Worm (Caenorhabditis elegans) whole organism, late embryonic: Measurements from ENCODE around the gene F58A4.2.

Experiments
- F13H6.1 ChIP-seq: sonication (generic microtip); optimal IDR thresholded peaks from 2 replicates; lab custom pipeline; 2016; ENCODE audit warnings: missing genetic modification characterization, missing compliant biosample characterization
- T23F11.4 ChIP-seq: fragments of 200-800 bp; sonication (Bioruptor generic); optimal IDR thresholded peaks from 2 replicates; lab custom pipeline; 2018; ENCODE audit warnings: mild to moderate bottlenecking, missing genetic modification characterization, missing compliant biosample characterization
- ceh-14 ChIP-seq: sonication (generic microtip); optimal IDR thresholded peaks from 2 replicates; lab custom pipeline; 2016; ENCODE audit warnings: missing genotype, missing genetic modification characterization, missing compliant biosample characterization
- ceh-2 ChIP-seq: sonication (generic microtip); optimal IDR thresholded peaks from 2 replicates; lab custom pipeline; 2016; ENCODE audit warnings: missing genotype, missing genetic modification characterization, missing compliant biosample characterization
- ceh-22 ChIP-seq: sonication (generic microtip); optimal IDR thresholded peaks from 2 replicates; lab custom pipeline; 2017; ENCODE audit warnings: missing biosample characterization, missing genetic modification characterization
- ceh-24 ChIP-seq: sonication (generic microtip); optimal IDR thresholded peaks from 2 replicates; lab custom pipeline; 2016; ENCODE audit warnings: mild to moderate bottlenecking, missing genetic modification characterization, missing compliant biosample characterization
- ceh-31 ChIP-seq: sonication (generic microtip); optimal IDR thresholded peaks from 2 replicates; lab custom pipeline; 2016; ENCODE audit warnings: missing genetic modification characterization, missing compliant biosample characterization
- ceh-34 ChIP-seq: sonication (generic microtip); optimal IDR thresholded peaks from 2 replicates; lab custom pipeline; 2016; ENCODE audit warnings: mild to moderate bottlenecking, missing genetic modification characterization, missing compliant biosample characterization
- ceh-45 ChIP-seq: fragments of 200-800 bp; sonication (Bioruptor generic); IDR thresholded peaks from 2 replicates; pipeline ENCODE4 v1.3.6; 2022; ENCODE audit warnings: missing genetic modification reagents, missing genetic modification characterization, missing compliant biosample characterization
- ceh-48 ChIP-seq: sonication (generic microtip); optimal IDR thresholded peaks from 2 replicates; lab custom pipeline; 2016; ENCODE audit warnings: missing genetic modification characterization, inconsistent platforms, missing compliant biosample characterization
- elt-2 ChIP-seq: sonication (generic microtip); optimal IDR thresholded peaks from 2 replicates; lab custom pipeline; 2016; ENCODE audit warnings: missing genetic modification reagents, missing genetic modification characterization, missing compliant biosample characterization
- elt-4 ChIP-seq: sonication (generic microtip); optimal IDR thresholded peaks from 2 replicates; lab custom pipeline; 2016; ENCODE audit warnings: missing genetic modification characterization, missing compliant biosample characterization
- fkh-6 ChIP-seq: sonication (generic microtip); optimal IDR thresholded peaks from 2 replicates; lab custom pipeline; 2016; ENCODE audit warnings: missing genetic modification characterization, missing compliant biosample characterization
- hlh-30 ChIP-seq: sonication (generic microtip); optimal IDR thresholded peaks from 2 replicates; lab custom pipeline; 2017; ENCODE audit warnings: antibody characterized with exemption, missing genetic modification characterization, missing compliant biosample characterization; ENCODE audit not compliant: insufficient read depth
- madf-2 ChIP-seq: sonication (generic microtip); optimal IDR thresholded peaks from 2 replicates; lab custom pipeline; 2017; ENCODE audit warnings: missing genetic modification characterization, missing compliant biosample characterization
- nfya-1 ChIP-seq: sonication (generic microtip); optimal IDR thresholded peaks from 2 replicates; lab custom pipeline; 2017; ENCODE audit warnings: missing genetic modification characterization, mild to moderate bottlenecking, missing compliant biosample characterization, antibody characterized with exemption, moderate library complexity
- pag-3 ChIP-seq: sonication (generic microtip); optimal IDR thresholded peaks from 2 replicates; lab custom pipeline; 2016; ENCODE audit warnings: missing compliant biosample characterization, missing genetic modification characterization, borderline replicate concordance
- pat-9 ChIP-seq: fragments of 200-800 bp; sonication (Bioruptor generic); optimal IDR thresholded peaks from 2 replicates; lab custom pipeline; 2018; ENCODE audit warnings: mild to moderate bottlenecking, missing genetic modification characterization, moderate library complexity, missing compliant biosample characterization
- pax-1 ChIP-seq: fragments of 150-350 bp; optimal IDR thresholded peaks from 2 replicates; lab custom pipeline; 2014; ENCODE audit warnings: missing biosample characterization, missing genetic modification characterization
- pha-2 ChIP-seq: sonication (generic microtip); optimal IDR thresholded peaks from 2 replicates; lab custom pipeline; 2017; ENCODE audit warnings: mild to moderate bottlenecking, missing genetic modification characterization, missing compliant biosample characterization
- pros-1 ChIP-seq: fragments of 150-350 bp; optimal IDR thresholded peaks from 2 replicates; lab custom pipeline; 2014; ENCODE audit warnings: missing biosample characterization, missing genetic modification reagents, missing genetic modification characterization
- sdc-2 ChIP-seq: sonication (generic microtip); optimal IDR thresholded peaks from 2 replicates; lab custom pipeline; 2016; ENCODE audit warnings: missing genotype, missing genetic modification characterization, missing compliant biosample characterization
- sox-4 ChIP-seq: sonication (generic microtip); optimal IDR thresholded peaks from 2 replicates; lab custom pipeline; 2017; ENCODE audit warnings: mild to moderate bottlenecking, missing genetic modification characterization, inconsistent platforms, missing compliant biosample characterization
- syd-9 ChIP-seq: sonication (generic microtip); optimal IDR thresholded peaks from 2 replicates; lab custom pipeline; 2016; ENCODE audit warnings: mild to moderate bottlenecking, missing genetic modification characterization, moderate library complexity, missing compliant biosample characterization
- tbx-7 ChIP-seq: sonication (generic microtip); optimal IDR thresholded peaks from 2 replicates; lab custom pipeline; 2016; ENCODE audit warnings: missing genotype, missing genetic modification characterization, missing compliant biosample characterization
- ttx-3 ChIP-seq: sonication (generic microtip); optimal IDR thresholded peaks from 2 replicates; lab custom pipeline; 2016; ENCODE audit warnings: missing genetic modification reagents, missing genetic modification characterization, missing compliant biosample characterization
- unc-42 ChIP-seq: sonication (generic microtip); optimal IDR thresholded peaks from 2 replicates; lab custom pipeline; 2016; ENCODE audit warnings: missing genotype, missing genetic modification characterization, missing compliant biosample characterization
- zip-5 ChIP-seq: sonication (generic microtip); optimal IDR thresholded peaks from 2 replicates; lab custom pipeline; 2016; ENCODE audit warnings: missing genetic modification characterization, missing compliant biosample characterization

Gene F58A4.2

ce11 chrIII:9585314-9585713 is 15.2 kb downstream of the F58A4.2 start:
- TF ChIP-seq unc-42 (tag; lab: Kevin White, UChicago): peak; percentile 91
- TF ChIP-seq tbx-7: no peak

DNA sequence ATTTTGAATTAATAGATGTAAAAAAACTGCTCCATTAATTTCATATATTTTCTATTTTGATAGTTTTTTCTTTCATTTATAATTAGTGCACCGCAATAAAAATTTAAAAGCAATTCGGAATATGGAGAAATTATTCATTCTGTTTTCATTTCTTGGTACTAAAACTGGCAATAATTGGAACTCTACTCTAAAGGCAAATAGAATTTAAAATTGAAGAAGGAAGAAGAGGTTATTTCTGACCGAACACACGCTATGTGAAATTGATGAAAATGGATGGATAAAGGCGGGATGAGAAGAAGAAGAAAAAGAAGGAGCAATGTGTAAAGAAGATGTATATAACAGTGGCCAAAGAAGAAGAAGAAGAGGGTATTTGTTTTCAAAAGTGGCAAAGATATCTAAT is 17.3 kb downstream of the F58A4.2 start:
- TF ChIP-seq ceh-2 (tag; lab: Kevin White, UChicago) (no peak), ttx-3 (tag; lab: Kevin White, UChicago) (no peak), ceh-48 (tag; lab: Kevin White, UChicago) (no peak), ceh-34 (tag; lab: Kevin White, UChicago) (no peak), unc-42 (tag; lab: Kevin White, UChicago) (peak; percentile 57), F13H6.1 (tag; lab: Kevin White, UChicago) (no peak), ceh-14 (tag; lab: Kevin White, UChicago) (peak; percentile 13)

DNA sequence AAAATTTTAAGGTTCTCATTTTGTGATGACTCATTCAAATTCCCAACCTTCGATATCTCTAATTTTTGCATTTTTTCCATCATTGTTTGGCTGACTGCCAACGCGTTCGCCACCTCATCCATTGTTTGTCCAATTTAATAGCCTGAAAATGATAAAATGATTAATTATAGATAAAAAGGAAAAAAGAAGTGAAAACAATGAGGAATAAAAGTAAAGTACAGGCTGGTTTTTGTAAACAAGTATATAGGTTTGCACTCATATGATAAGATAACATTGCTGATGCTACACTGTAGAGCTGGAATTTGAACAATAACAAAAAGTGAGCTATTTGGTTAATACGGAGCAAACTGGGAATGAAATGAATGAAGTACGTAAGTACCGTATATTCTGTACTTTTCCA is 18.3 kb downstream of the F58A4.2 start, which contains the start of gene C48B4.3:
C48B4.3 (minus strand) TSS at position 149 of the 400 bp plus-strand sequence.
- TF ChIP-seq elt-2 (tag; lab: Kevin White, UChicago): peak; percentile 16
- no peak for TF ChIP-seq syd-9 (tag; lab: Kevin White, UChicago)

DNA sequence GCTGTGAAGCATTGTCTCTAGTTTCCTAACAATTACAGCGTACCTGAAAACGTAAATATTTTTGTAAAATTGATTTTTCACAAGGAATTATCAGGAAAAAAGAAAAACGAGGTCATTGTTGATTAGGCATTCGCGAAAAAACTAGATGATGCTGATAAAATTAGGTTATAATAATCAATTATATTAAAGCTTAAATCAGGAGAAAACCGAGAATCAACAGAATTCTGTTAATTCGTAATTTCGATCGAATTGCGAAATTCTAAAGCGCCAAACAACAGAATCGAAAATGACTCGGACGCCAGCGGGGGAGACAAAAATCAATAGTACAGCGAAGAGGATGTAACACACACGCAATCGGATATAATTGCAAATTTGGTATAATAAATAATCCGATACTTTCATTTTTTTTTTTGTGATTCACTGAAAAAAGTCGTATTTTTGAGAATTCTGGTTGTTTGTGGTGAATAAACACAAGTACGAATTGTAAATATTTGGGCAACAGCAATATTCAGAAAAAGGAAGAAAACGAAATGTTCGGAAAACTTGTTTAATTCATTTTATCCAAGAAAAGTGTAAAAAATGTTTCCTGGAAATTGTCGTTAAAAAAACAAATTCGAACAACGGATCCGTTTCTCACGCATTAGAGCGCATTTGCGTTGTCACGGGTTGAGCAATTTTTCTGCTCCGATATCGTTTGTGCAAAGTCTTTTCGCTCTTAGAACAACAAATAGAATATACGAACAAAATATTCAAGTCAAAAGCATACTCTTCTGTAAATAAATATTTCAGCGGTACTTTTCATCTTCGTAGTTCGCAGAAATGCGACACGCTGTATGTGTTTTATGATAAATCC is 20.3 kb downstream of the F58A4.2 start, which contains the start of gene ced-7:
ced-7 (minus strand) TSS at position 51 of the 853 bp plus-strand sequence.
- no peak for TF ChIP-seq pag-3
- TF ChIP-seq unc-42 (tag; lab: Kevin White, UChicago): no peak
- TF ChIP-seq hlh-30 (tag; lab: Kevin White, UChicago): peak; percentile 84

ce11 chrIII:9570869-9571268 is 29.7 kb downstream of the F58A4.2 start:
- peak; percentile 99 for TF ChIP-seq nfya-1 (tag; lab: Kevin White, UChicago)
- TF ChIP-seq zip-5 (tag; lab: Kevin White, UChicago): no peak
- TF ChIP-seq pax-1: no peak
- TF ChIP-seq elt-4 (tag; lab: Kevin White, UChicago): no peak
- no peak for TF ChIP-seq unc-42 (tag; lab: Kevin White, UChicago)

- TF ChIP-seq T23F11.4 (GFP tag; lab: Kevin White, UChicago): no peak
- TF ChIP-seq pax-1: no peak
- TF ChIP-seq ceh-24 (tag; lab: Kevin White, UChicago): no peak
- no peak for TF ChIP-seq sox-4 (tag; lab: Kevin White, UChicago)
- TF ChIP-seq fkh-6 (tag; lab: Kevin White, UChicago): no peak
- no peak for TF ChIP-seq ceh-22 (tag; lab: Kevin White, UChicago)
- TF ChIP-seq pros-1: no peak
- TF ChIP-seq pat-9 (tag; lab: Kevin White, UChicago): no peak
- no peak for TF ChIP-seq madf-2 (tag; lab: Kevin White, UChicago)
- no peak for TF ChIP-seq tbx-7
- TF ChIP-seq ceh-31: no peak
- no peak for TF ChIP-seq ceh-45 (GFP tag; lab: Robert Waterston, UW)
- TF ChIP-seq pha-2 (tag; lab: Kevin White, UChicago): no peak
- TF ChIP-seq ceh-2 (tag; lab: Kevin White, UChicago): no peak
- TF ChIP-seq sdc-2: no peak
- TF ChIP-seq zip-5 (tag; lab: Kevin White, UChicago): no peak
- TF ChIP-seq, all 69 proteins: peak for 0
These were observed 32.1 kb downstream of the F58A4.2 start, which contains the start of gene C48B4.13 for ce11 chrIII:9568451-9568850. Gene C48B4.13 (plus strand): TSS chrIII:9568751.
